Fruit fly (Drosophila melanogaster): ENCODE results near the gene CG7131.

Gene CG7131

DNA sequence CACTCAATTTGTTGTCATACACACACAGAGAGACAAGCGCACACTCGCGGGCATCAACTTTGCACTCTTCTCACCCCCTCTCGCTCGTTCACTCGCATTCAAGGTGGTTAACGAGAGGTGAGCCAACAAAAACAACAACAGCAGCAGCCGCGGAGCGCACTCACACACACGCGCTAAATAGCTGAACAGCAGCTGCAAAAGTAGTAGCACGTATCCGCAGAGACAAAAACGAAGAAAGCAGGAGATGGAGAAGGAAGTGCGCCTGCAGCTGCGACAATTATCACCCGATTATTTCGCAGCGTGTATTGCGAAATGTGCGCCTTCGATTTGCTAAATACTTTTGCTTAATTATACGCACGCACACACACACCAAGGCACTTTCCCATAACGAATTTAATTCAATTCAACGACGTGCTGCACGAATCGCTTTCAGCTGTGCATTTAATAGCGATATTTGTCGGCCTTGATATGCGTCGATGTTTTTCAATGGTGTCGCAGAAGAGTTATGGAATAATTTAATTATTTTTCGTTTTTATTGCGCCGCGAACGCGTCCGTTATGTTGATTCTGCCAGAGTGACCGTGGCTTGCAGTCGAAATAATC, 9.8 kb upstream of the CG7131 start:
- TF ChIP-seq Jra (GFP tag; optimal IDR thresholded peaks at IDR 0.05), result peak; percentile 87
- peak; percentile 2 for TF ChIP-seq GATAd (GFP tag; optimal IDR thresholded peaks at IDR 0.05)
- TF ChIP-seq ey (GFP tag; optimal IDR thresholded peaks at IDR 0.05), result peak; percentile 41
- no peak for TF ChIP-seq CG9705 (GFP tag; optimal IDR thresholded peaks at IDR 0.05)
- peak; percentile 89 for TF ChIP-seq jim (GFP tag; optimal IDR thresholded peaks at IDR 0.05)
- no peak for TF ChIP-seq CG32264 (GFP tag; optimal IDR thresholded peaks at IDR 0.05)
- TF ChIP-seq Vsx2 (GFP tag; optimal IDR thresholded peaks at IDR 0.05; ENCODE audit: partially characterized antibody), result no peak
- peak; percentile 55 for TF ChIP-seq br (GFP tag; optimal IDR thresholded peaks at IDR 0.05)
- TF ChIP-seq Mio (GFP tag; optimal IDR thresholded peaks at IDR 0.05), result peak; percentile 63
- peak; percentile 27 for TF ChIP-seq HLH106 (tag; optimal IDR thresholded peaks at IDR 0.05)
- peak; percentile 59 for TF ChIP-seq rgr (GFP tag; optimal IDR thresholded peaks at IDR 0.05)
- TF ChIP-seq brk (GFP tag; optimal IDR thresholded peaks at IDR 0.05), result no peak
- peak; percentile 34 for TF ChIP-seq sage (GFP tag; optimal IDR thresholded peaks at IDR 0.05)
- TF ChIP-seq dl (GFP tag; optimal IDR thresholded peaks at IDR 0.05; ENCODE audit: insufficient read depth in 1 of 2, partially characterized antibody in 2 of 2), result peak in 1 of 2 experiments; percentile 29
- peak; percentile 97 for TF ChIP-seq Hr83 (GFP tag; optimal IDR thresholded peaks at IDR 0.05; ENCODE audit: poor library complexity, severe bottlenecking)
- peak; percentile 68 for TF ChIP-seq Rel (GFP tag; optimal IDR thresholded peaks at IDR 0.05)
- TF ChIP-seq Rel (tag; optimal IDR thresholded peaks at IDR 0.05), result peak; percentile 10
- TF ChIP-seq fru (GFP tag; optimal IDR thresholded peaks at IDR 0.05), result peak; percentile 23
- TF ChIP-seq Hnf4 (GFP tag; optimal IDR thresholded peaks at IDR 0.05), result peak; percentile 58
- TF ChIP-seq usp (GFP tag; optimal IDR thresholded peaks at IDR 0.05), result no peak
- peak in 1 of 2 experiments; percentile 37 for TF ChIP-seq foxo (GFP tag; optimal IDR thresholded peaks at IDR 0.05)
- TF ChIP-seq pan (optimal IDR thresholded peaks at IDR 0.05), result no peak
- TF ChIP-seq dsf (GFP tag; optimal IDR thresholded peaks at IDR 0.05; ENCODE audit: borderline replicate concordance), result no peak
- TF ChIP-seq dmrt93B (GFP tag; optimal IDR thresholded peaks at IDR 0.05), result no peak
- TF ChIP-seq OdsH (GFP tag; optimal IDR thresholded peaks at IDR 0.05), result peak; percentile 32
- TF ChIP-seq Sp1 (GFP tag; optimal IDR thresholded peaks at IDR 0.05), result no peak
- no peak for TF ChIP-seq woc (GFP tag; optimal IDR thresholded peaks at IDR 0.05)
- no peak for TF ChIP-seq Dfd (GFP tag; optimal IDR thresholded peaks at IDR 0.05)
- no peak for TF ChIP-seq lola (GFP tag; optimal IDR thresholded peaks at IDR 0.05)
- no peak for TF ChIP-seq sv (GFP tag; optimal IDR thresholded peaks at IDR 0.05)
- no peak for TF ChIP-seq tai (GFP tag; optimal IDR thresholded peaks at IDR 0.05)
- TF ChIP-seq h (GFP tag; optimal IDR thresholded peaks at IDR 0.05), result peak; percentile 56
- peak; percentile 6 for TF ChIP-seq psq (GFP tag; optimal IDR thresholded peaks at IDR 0.05)
- no peak for TF ChIP-seq Hr78 (GFP tag; optimal IDR thresholded peaks at IDR 0.05)
- TF ChIP-seq CrebA (GFP tag; optimal IDR thresholded peaks at IDR 0.05; ENCODE audit: borderline replicate concordance), result no peak
- TF ChIP-seq Dif (GFP tag; optimal IDR thresholded peaks at IDR 0.05; ENCODE audit: partially characterized antibody), result peak; percentile 42
- no peak for TF ChIP-seq N (GFP tag; optimal IDR thresholded peaks at IDR 0.05)
- TF ChIP-seq Abd-B (GFP tag; optimal IDR thresholded peaks at IDR 0.05), result no peak
- TF ChIP-seq Myc (optimal IDR thresholded peaks at IDR 0.05), result no peak

DNA sequence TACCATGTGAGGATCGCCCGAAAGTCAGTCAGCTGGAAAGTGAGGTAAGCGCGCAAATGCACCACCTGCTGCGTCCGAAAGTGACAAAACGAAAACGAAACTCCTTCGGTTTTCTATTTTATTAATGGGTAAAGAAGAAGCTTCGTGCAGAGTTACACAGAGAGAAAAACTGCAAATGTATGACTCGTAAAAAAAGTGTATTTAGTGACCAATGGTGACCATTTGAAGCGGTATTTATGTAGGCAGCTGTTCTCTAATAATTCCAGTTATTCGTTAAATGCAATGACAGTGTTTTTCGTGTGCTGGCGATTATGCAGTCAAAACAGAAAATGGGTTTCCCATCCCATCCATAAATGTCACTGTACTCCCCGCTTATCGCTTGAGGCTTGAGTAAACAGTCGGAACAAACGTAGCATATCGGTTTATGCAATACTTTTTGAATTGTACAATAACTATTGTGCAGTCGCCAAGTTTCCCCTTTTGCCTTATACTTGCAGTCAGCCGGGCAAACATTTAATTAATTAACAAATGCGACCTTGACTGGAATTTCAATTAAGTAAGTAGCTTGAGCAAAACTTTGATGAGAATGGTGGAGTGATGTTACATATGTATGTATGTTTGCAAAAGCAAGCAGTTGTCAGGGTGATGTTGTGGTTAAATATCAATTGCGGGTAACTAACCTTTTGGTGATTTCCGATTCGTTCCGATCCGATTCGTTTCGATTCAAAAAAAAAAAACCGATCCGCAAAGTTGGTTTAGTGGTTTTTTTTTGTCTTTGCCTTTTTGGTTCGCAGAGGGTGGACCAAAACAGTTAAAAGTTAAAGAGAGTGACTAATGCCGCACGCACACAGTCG, 9.1 kb upstream of the CG7131 start:
- peak; percentile 18 for TF ChIP-seq CG32264 (GFP tag; optimal IDR thresholded peaks at IDR 0.05)
- TF ChIP-seq GATAd (GFP tag; optimal IDR thresholded peaks at IDR 0.05), result no peak
- no peak for TF ChIP-seq dsf (GFP tag; optimal IDR thresholded peaks at IDR 0.05; ENCODE audit: borderline replicate concordance)
- TF ChIP-seq Rel (GFP tag; optimal IDR thresholded peaks at IDR 0.05), result no peak
- peak; percentile 92 for TF ChIP-seq Rel (tag; optimal IDR thresholded peaks at IDR 0.05)
- no peak for TF ChIP-seq Dif (GFP tag; optimal IDR thresholded peaks at IDR 0.05; ENCODE audit: partially characterized antibody)

Data from whole organism, wandering third instar larva.